Worm (Caenorhabditis elegans) whole organism, L4/young adult: ENCODE data around the gene C25F6.1.

Experiments
- W03F9.2 ChIP-seq: fragments of 150-350 bp; optimal IDR thresholded peaks from 2 replicates; lab custom pipeline; 2014; ENCODE audit warnings: missing biosample characterization, missing genetic modification characterization
- dao-5 ChIP-seq: sonication (generic microtip); optimal IDR thresholded peaks from 2 replicates; lab custom pipeline; 2016; ENCODE audit warnings: missing genotype, missing genetic modification characterization, moderate library complexity, missing compliant biosample characterization
- him-1 ChIP-seq: sonication (generic microtip); optimal IDR thresholded peaks from 2 replicates; lab custom pipeline; 2016; ENCODE audit warnings: missing genotype, missing genetic modification reagents, missing genetic modification characterization, missing compliant biosample characterization

C25F6.1 gene

ce11 chrX:5485931-5486537 lies at the start of gene C25F6.1:
Gene C25F6.1, plus strand, starts transcription at chrX:5486487.
- TF ChIP-seq W03F9.2 (tag; lab: Kevin White, UChicago) (no peak), him-1 (tag; lab: Kevin White, UChicago) (no peak), dao-5 (tag; lab: Kevin White, UChicago) (no peak)

ce11 chrX:5444863-5445262 lies 41.4 kb upstream of the C25F6.1 start, which contains the start of gene itm-2:
Gene itm-2, plus strand, starts transcription at chrX:5445163.
- no peak for TF ChIP-seq him-1 (tag; lab: Kevin White, UChicago)
- no peak for TF ChIP-seq dao-5 (tag; lab: Kevin White, UChicago)

- TF ChIP-seq W03F9.2 (tag; lab: Kevin White, UChicago) = no peak
- no peak for TF ChIP-seq dao-5 (tag; lab: Kevin White, UChicago)
- TF ChIP-seq him-1 (tag; lab: Kevin White, UChicago) = no peak
Observed at ce11 chrX:5447381-5447780, 38.9 kb upstream of the C25F6.1 start.

- TF ChIP-seq W03F9.2 (tag; lab: Kevin White, UChicago) = no peak
- TF ChIP-seq him-1 (tag; lab: Kevin White, UChicago) = no peak
- TF ChIP-seq dao-5 (tag; lab: Kevin White, UChicago) = no peak
Observed at ce11 chrX:5447941-5448340, 38.3 kb upstream of the C25F6.1 start, which contains the start of gene C25F6.8. Gene C25F6.8, plus strand, starts transcription at chrX:5448241.

- no peak for TF ChIP-seq W03F9.2 (tag; lab: Kevin White, UChicago)
- no peak for TF ChIP-seq dao-5 (tag; lab: Kevin White, UChicago)
- TF ChIP-seq him-1 (tag; lab: Kevin White, UChicago) = no peak
Observed at ce11 chrX:5450773-5451447, 35.4 kb upstream of the C25F6.1 start, which contains the start of gene C25F6.6. Gene C25F6.6, minus strand, starts transcription at chrX:5450823.

ce11 chrX:5451706-5452105 lies 34.6 kb upstream of the C25F6.1 start:
- TF ChIP-seq dao-5 (tag; lab: Kevin White, UChicago) = no peak
- no peak for TF ChIP-seq him-1 (tag; lab: Kevin White, UChicago)
- TF ChIP-seq W03F9.2 (tag; lab: Kevin White, UChicago) = no peak

- TF ChIP-seq him-1 (tag; lab: Kevin White, UChicago) (no peak), dao-5 (tag; lab: Kevin White, UChicago) (no peak), W03F9.2 (tag; lab: Kevin White, UChicago) (no peak)
Observed at ce11 chrX:5455107-5455506, 31.2 kb upstream of the C25F6.1 start.

- no peak for TF ChIP-seq him-1 (tag; lab: Kevin White, UChicago)
Observed at ce11 chrX:5457184-5457583, 29.1 kb upstream of the C25F6.1 start.

- TF ChIP-seq him-1 (tag; lab: Kevin White, UChicago) (no peak), dao-5 (tag; lab: Kevin White, UChicago) (no peak), W03F9.2 (tag; lab: Kevin White, UChicago) (no peak)
Observed at ce11 chrX:5458043-5458442, 28.2 kb upstream of the C25F6.1 start.

- TF ChIP-seq dao-5 (tag; lab: Kevin White, UChicago) (no peak), him-1 (tag; lab: Kevin White, UChicago) (no peak), W03F9.2 (tag; lab: Kevin White, UChicago) (no peak)
Observed at ce11 chrX:5458750-5459149, 27.5 kb upstream of the C25F6.1 start.

- TF ChIP-seq dao-5 (tag; lab: Kevin White, UChicago) (no peak), him-1 (tag; lab: Kevin White, UChicago) (no peak), W03F9.2 (tag; lab: Kevin White, UChicago) (no peak)
Observed at ce11 chrX:5460930-5461329, 25.4 kb upstream of the C25F6.1 start, which contains the start of gene ddr-1. Gene ddr-1, plus strand, starts transcription at chrX:5461230.

- TF ChIP-seq him-1 (tag; lab: Kevin White, UChicago) = no peak
- no peak for TF ChIP-seq W03F9.2 (tag; lab: Kevin White, UChicago)
- no peak for TF ChIP-seq dao-5 (tag; lab: Kevin White, UChicago)
Observed at ce11 chrX:5465631-5466030, 20.7 kb upstream of the C25F6.1 start.

- TF ChIP-seq him-1 (tag; lab: Kevin White, UChicago) = no peak
- TF ChIP-seq W03F9.2 (tag; lab: Kevin White, UChicago) = no peak
- TF ChIP-seq dao-5 (tag; lab: Kevin White, UChicago) = no peak
Observed at ce11 chrX:5466149-5466548, 20.1 kb upstream of the C25F6.1 start.

ce11 chrX:5467308-5467707 lies 19.0 kb upstream of the C25F6.1 start:
- TF ChIP-seq him-1 (tag; lab: Kevin White, UChicago) = no peak
- TF ChIP-seq dao-5 (tag; lab: Kevin White, UChicago) = no peak
- TF ChIP-seq W03F9.2 (tag; lab: Kevin White, UChicago) = no peak
